Worm (Caenorhabditis elegans): ENCODE results near the gene nse-4.

- no peak for TF ChIP-seq zip-4 (GFP tag; optimal IDR thresholded peaks at IDR 0.05)
- no peak for TF ChIP-seq tbx-2 (tag; optimal IDR thresholded peaks at IDR 0.05)
- no peak for TF ChIP-seq ztf-11 (tag; optimal IDR thresholded peaks at IDR 0.05)
Observed at ce11 chrIV:11487889-11488556, 7.4 kb downstream of the nse-4 start.

Data from whole organism, L1 larva.